Worm (Caenorhabditis elegans) whole organism, early embryonic: ENCODE results near the gene dylt-3.
A peak's percentile ranks its signal among the peaks of the same experiment; 100 is the strongest.

ENCODE experiments used
- ama-1 ChIP-seq: fragments of 150-350 bp; optimal IDR thresholded peaks from 2 replicates; lab custom pipeline; 2014
- ceh-13 ChIP-seq: fragments of 200-800 bp; sonication (Bioruptor generic); optimal IDR thresholded peaks from 2 replicates; lab custom pipeline; 2018; ENCODE audit warnings: mild to moderate bottlenecking, missing genetic modification characterization, missing compliant biosample characterization
- ceh-36 ChIP-seq: sonication (generic microtip); optimal IDR thresholded peaks from 2 replicates; lab custom pipeline; 2016; ENCODE audit warnings: missing genetic modification characterization, inconsistent platforms, missing compliant biosample characterization
- ets-7 ChIP-seq: sonication (generic microtip); optimal IDR thresholded peaks from 2 replicates; lab custom pipeline; 2016; ENCODE audit warnings: missing genotype, missing genetic modification characterization, missing compliant biosample characterization
- hmbx-1 ChIP-seq: sonication (generic microtip); optimal IDR thresholded peaks from 2 replicates; lab custom pipeline; 2016; ENCODE audit warnings: mild to moderate bottlenecking, missing genetic modification characterization, missing compliant biosample characterization
- hmg-4 ChIP-seq: fragments of 200-800 bp; sonication (Bioruptor generic); optimal IDR thresholded peaks from 2 replicates; lab custom pipeline; 2018; ENCODE audit warnings: mild to moderate bottlenecking, missing genetic modification characterization, missing compliant biosample characterization
- hnd-1 ChIP-seq: sonication (generic microtip); optimal IDR thresholded peaks from 2 replicates; lab custom pipeline; 2016; ENCODE audit warnings: missing genetic modification characterization, missing compliant biosample characterization
- pes-1 ChIP-seq: fragments of 200-800 bp; sonication (Bioruptor generic); IDR thresholded peaks from 2 replicates; pipeline ENCODE4 v1.3.6; 2022; ENCODE audit warnings: missing genetic modification reagents, missing genetic modification characterization, missing compliant biosample characterization
- scrt-1 ChIP-seq: fragments of 200-800 bp; sonication (Bioruptor generic); IDR thresholded peaks from 2 replicates; pipeline ENCODE4 v1.3.6; 2022; ENCODE audit warnings: missing genetic modification characterization, missing compliant biosample characterization
- sea-1 ChIP-seq: fragments of 200-800 bp; sonication (Bioruptor generic); conservative IDR thresholded peaks from 2 replicates; pipeline ENCODE4 v1.3.6; 2022; ENCODE audit warnings: missing genetic modification characterization, missing compliant biosample characterization
- tbx-11 ChIP-seq: fragments of 200-800 bp; sonication (Bioruptor generic); IDR thresholded peaks from 2 replicates; pipeline ENCODE4 v1.3.6; 2022; ENCODE audit warnings: missing genetic modification characterization, missing compliant biosample characterization
- tra-4 ChIP-seq: sonication (generic microtip); optimal IDR thresholded peaks from 2 replicates; lab custom pipeline; 2017; ENCODE audit warnings: missing genetic modification characterization, missing compliant biosample characterization

DNA sequence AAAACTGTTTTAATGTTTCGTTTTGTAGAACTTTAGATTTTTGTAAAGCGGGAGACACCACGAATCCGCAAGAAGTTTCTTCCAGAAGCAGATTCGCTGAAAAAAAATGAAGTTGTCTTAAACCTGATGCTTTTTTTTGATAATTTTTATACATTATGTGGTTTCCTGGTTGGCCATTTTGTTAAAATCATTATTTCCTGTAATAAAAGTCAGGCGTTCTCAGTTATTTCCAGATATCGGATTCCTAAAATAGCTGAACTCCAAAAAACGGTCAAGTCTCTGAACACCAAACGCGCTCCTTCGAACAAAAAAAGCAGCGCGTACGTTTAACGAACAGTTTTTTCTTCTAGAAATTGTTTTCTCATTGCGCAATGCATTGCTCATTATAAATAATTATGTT, 44.2 kb upstream of the dylt-3 start:
- TF ChIP-seq ama-1 (no peak), tbx-11 (GFP tag; lab: Robert Waterston, UW) (no peak), hnd-1 (no peak), pes-1 (GFP tag; lab: Robert Waterston, UW) (no peak), ets-7 (no peak), ceh-36 (tag; lab: Kevin White, UChicago) (no peak), hmbx-1 (no peak), ceh-13 (peak; percentile 20), scrt-1 (GFP tag; lab: Robert Waterston, UW) (no peak), hmg-4 (no peak), tra-4 (tag; lab: Kevin White, UChicago) (no peak), sea-1 (no peak)
